Worm (Caenorhabditis elegans) whole organism, L4 larva: ENCODE data around the gene fbxa-30.

Source experiments
- ceh-28 ChIP-seq: fragments of 150-350 bp; optimal IDR thresholded peaks from 2 replicates; lab custom pipeline; 2014; ENCODE audit warnings: missing biosample characterization, missing genetic modification reagents, missing genetic modification characterization
- egl-43 ChIP-seq: fragments of 200-800 bp; sonication (Bioruptor generic); IDR thresholded peaks from 2 replicates; pipeline ENCODE4 v1.3.6; 2022; ENCODE audit warnings: missing genetic modification reagents, missing genetic modification characterization, missing compliant biosample characterization
- nhr-25 ChIP-seq: sonication (generic microtip); optimal IDR thresholded peaks from 2 replicates; lab custom pipeline; 2017; ENCODE audit warnings: missing genetic modification characterization, mild to moderate bottlenecking, missing compliant biosample characterization, antibody characterized with exemption, moderate library complexity, borderline replicate concordance; ENCODE audit not compliant: insufficient read depth
- set-16 ChIP-seq: fragments of 200-800 bp; sonication (Bioruptor generic); IDR thresholded peaks from 2 replicates; pipeline ENCODE4 v1.3.6; 2022; ENCODE audit warnings: missing genetic modification reagents, missing genetic modification characterization, missing compliant biosample characterization

Gene fbxa-30

DNA sequence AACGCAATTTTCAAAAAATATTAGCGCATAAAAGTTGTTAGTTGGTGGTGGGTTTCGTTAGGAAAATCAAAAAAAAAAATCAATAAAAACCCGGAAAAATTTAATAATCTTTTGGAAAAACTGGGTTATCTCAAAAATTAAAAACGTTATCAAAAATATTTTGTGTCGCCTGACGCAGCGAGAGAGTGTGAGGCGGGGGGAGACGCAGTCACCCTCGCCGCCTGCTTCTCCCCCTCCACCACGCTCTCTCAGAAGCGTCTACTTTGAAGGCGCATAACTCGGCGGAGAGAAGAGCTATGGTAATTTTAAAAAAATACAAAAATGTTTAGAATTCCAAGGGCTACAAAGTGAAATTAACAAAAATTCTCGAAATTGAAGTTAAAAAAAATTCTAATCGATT, 50.3 kb downstream of the fbxa-30 start:
- TF ChIP-seq ceh-28 (tag; lab: Kevin White, UChicago) (no peak), set-16 (GFP tag; lab: Robert Waterston, UW) (peak; percentile 49; the same call in 1 of the 2 replicates), nhr-25 (tag; lab: Kevin White, UChicago) (no peak), egl-43 (GFP tag; lab: Robert Waterston, UW) (no peak)
- TF ChIP-seq, all 104 proteins: peak for 1
